Worm (Caenorhabditis elegans): ENCODE data around the gene C52E2.3.

ce11 chrII:1901981-1902380, 50.9 kb downstream of the C52E2.3 start, which contains the start of gene math-23:
- no peak for TF ChIP-seq tab-1 (GFP tag; IDR thresholded peaks at IDR 0.05)
- TF ChIP-seq flt-1 (GFP tag; IDR thresholded peaks at IDR 0.05), result no peak

Data from whole organism, midembryonic.